Fruit fly (Drosophila melanogaster): ENCODE data around the gene Atg4b.

Gene Atg4b

dm6 chr3R:15371833-15372232 lies 15.1 kb upstream of the Atg4b start, which contains the start of the genes Ccm3 and CG6136 (continued):
- no peak for TF ChIP-seq CG9817 (tag; optimal IDR thresholded peaks at IDR 0.05)
- TF ChIP-seq tgo (GFP tag; IDR thresholded peaks at IDR 0.05): no peak; the same call in 2 of the 3 replicates
- TF ChIP-seq Dek (tag; optimal IDR thresholded peaks at IDR 0.05): no peak
- no peak for TF ChIP-seq CG15601 (tag; optimal IDR thresholded peaks at IDR 0.05)
- TF ChIP-seq CG32532 (GFP tag; IDR thresholded peaks at IDR 0.05): peak; percentile 62
- no peak for TF ChIP-seq ftz-f1 (GFP tag; optimal IDR thresholded peaks at IDR 0.05)
- no peak for TF ChIP-seq klu (GFP tag; IDR thresholded peaks at IDR 0.05)
- peak; percentile 6 for TF ChIP-seq CG12104 (GFP tag; optimal IDR thresholded peaks at IDR 0.05)
- no peak for TF ChIP-seq CG17568 (GFP tag; optimal IDR thresholded peaks at IDR 0.05)
- no peak for TF ChIP-seq pros (GFP tag; optimal IDR thresholded peaks at IDR 0.05)
- TF ChIP-seq disco-r (GFP tag; optimal IDR thresholded peaks at IDR 0.05): no peak
- no peak for TF ChIP-seq aop (GFP tag; IDR thresholded peaks at IDR 0.05)
- no peak for TF ChIP-seq CG10274 (GFP tag; optimal IDR thresholded peaks at IDR 0.05)
- no peak for TF ChIP-seq bigmax (GFP tag; optimal IDR thresholded peaks at IDR 0.05)
- TF ChIP-seq CG6654 (GFP tag; optimal IDR thresholded peaks at IDR 0.05): no peak
- TF ChIP-seq croc (GFP tag; conservative IDR thresholded peaks at IDR 0.05): no peak; the same call in 2 of the 3 replicates
- TF ChIP-seq CG11696 (GFP tag; IDR thresholded peaks at IDR 0.05): no peak
- TF ChIP-seq sisA (GFP tag; IDR thresholded peaks at IDR 0.05): 0 out of 2 replicates have a peak, but pooled peaks have one; percentile 12
- no peak for TF ChIP-seq psq (GFP tag; optimal IDR thresholded peaks at IDR 0.05)
- TF ChIP-seq vnd (GFP tag; IDR thresholded peaks at IDR 0.05; ENCODE audit: partially characterized antibody): peak; percentile 87
- TF ChIP-seq lilli (GFP tag; optimal IDR thresholded peaks at IDR 0.05): peak; percentile 52
- TF ChIP-seq zen (tag; optimal IDR thresholded peaks at IDR 0.05): no peak
- TF ChIP-seq exex (tag; optimal IDR thresholded peaks at IDR 0.05): peak; percentile 43
- no peak for TF ChIP-seq CG11723 (GFP tag; optimal IDR thresholded peaks at IDR 0.05)
- peak; percentile 52 for TF ChIP-seq Dp (GFP tag; optimal IDR thresholded peaks at IDR 0.05)
- no peak for TF ChIP-seq Mrtf (GFP tag; IDR thresholded peaks at IDR 0.05)
- peak; percentile 50 for TF ChIP-seq tx (GFP tag; optimal IDR thresholded peaks at IDR 0.05)
- peak; percentile 23 for TF ChIP-seq pb (GFP tag; optimal IDR thresholded peaks at IDR 0.05)
- TF ChIP-seq Aef1 (GFP tag; IDR thresholded peaks at IDR 0.05): no peak
- no peak for TF ChIP-seq Gsc (GFP tag; IDR thresholded peaks at IDR 0.05)
- TF ChIP-seq Ada2b (GFP tag; IDR thresholded peaks at IDR 0.05): no peak
- no peak for TF ChIP-seq fd102C (GFP tag; optimal IDR thresholded peaks at IDR 0.05)
- no peak for TF ChIP-seq CG8765 (GFP tag; IDR thresholded peaks at IDR 0.05)
- peak; percentile 15 for TF ChIP-seq CG9609 (GFP tag; optimal IDR thresholded peaks at IDR 0.05)
- no peak for TF ChIP-seq CG1647 (GFP tag; optimal IDR thresholded peaks at IDR 0.05)
- TF ChIP-seq CG18599 (GFP tag; optimal IDR thresholded peaks at IDR 0.05): peak; percentile 51
- no peak for TF ChIP-seq Asciz (GFP tag; optimal IDR thresholded peaks at IDR 0.05)
- no peak for TF ChIP-seq Rx (GFP tag; IDR thresholded peaks at IDR 0.05)
- no peak for TF ChIP-seq CG4820 (GFP tag; optimal IDR thresholded peaks at IDR 0.05)
- no peak for TF ChIP-seq CG12236 (GFP tag; optimal IDR thresholded peaks at IDR 0.05)
- TF ChIP-seq CG5953 (GFP tag; IDR thresholded peaks at IDR 0.05): no peak
- TF ChIP-seq CG15073 (GFP tag; optimal IDR thresholded peaks at IDR 0.05): no peak
- TF ChIP-seq MESR4 (GFP tag; optimal IDR thresholded peaks at IDR 0.05): peak; percentile 86
- TF ChIP-seq CG4424 (GFP tag; optimal IDR thresholded peaks at IDR 0.05): peak; percentile 30
- no peak for TF ChIP-seq Doc2 (GFP tag; IDR thresholded peaks at IDR 0.05)
- peak; percentile 1 for TF ChIP-seq nom (GFP tag; optimal IDR thresholded peaks at IDR 0.05)
- peak; percentile 97 for TF ChIP-seq Dref (GFP tag; IDR thresholded peaks at IDR 0.05)
- TF ChIP-seq Opbp (GFP tag; IDR thresholded peaks at IDR 0.05; ENCODE audit: partially characterized antibody): peak; percentile 93
- peak; percentile 41; the same call in 1 of the 2 replicates for TF ChIP-seq Adf1 (GFP tag; IDR thresholded peaks at IDR 0.05)
- TF ChIP-seq slp2 (GFP tag; optimal IDR thresholded peaks at IDR 0.05): no peak
- no peak for TF ChIP-seq Lim3 (GFP tag; IDR thresholded peaks at IDR 0.05)
- TF ChIP-seq pzg (GFP tag; optimal IDR thresholded peaks at IDR 0.05): peak; percentile 86
